Worm (Caenorhabditis elegans) whole organism, late embryonic: Measurements from ENCODE around the gene ZK285.2.

Experiments used
- K02D7.2 ChIP-seq: sonication (generic microtip); optimal IDR thresholded peaks from 2 replicates; lab custom pipeline; 2017; ENCODE audit warnings: mild to moderate bottlenecking, missing genetic modification characterization, missing compliant biosample characterization
- ama-1 ChIP-seq: fragments of 150-350 bp; optimal IDR thresholded peaks from 2 replicates; lab custom pipeline; 2014
- dve-1 ChIP-seq: sonication (generic microtip); optimal IDR thresholded peaks from 2 replicates; lab custom pipeline; 2017; ENCODE audit warnings: antibody characterized with exemption, mild to moderate bottlenecking, missing genetic modification characterization, missing compliant biosample characterization
- ets-4 ChIP-seq: sonication (generic microtip); optimal IDR thresholded peaks from 2 replicates; lab custom pipeline; 2016; ENCODE audit warnings: missing genetic modification characterization, missing compliant biosample characterization
- fkh-6 ChIP-seq: sonication (generic microtip); optimal IDR thresholded peaks from 2 replicates; lab custom pipeline; 2016; ENCODE audit warnings: missing genetic modification characterization, missing compliant biosample characterization
- lim-6 ChIP-seq: sonication (generic microtip); optimal IDR thresholded peaks from 2 replicates; lab custom pipeline; 2016; ENCODE audit warnings: missing genetic modification characterization, missing compliant biosample characterization
- pax-1 ChIP-seq: fragments of 150-350 bp; optimal IDR thresholded peaks from 2 replicates; lab custom pipeline; 2014; ENCODE audit warnings: missing biosample characterization, missing genetic modification characterization

DNA sequence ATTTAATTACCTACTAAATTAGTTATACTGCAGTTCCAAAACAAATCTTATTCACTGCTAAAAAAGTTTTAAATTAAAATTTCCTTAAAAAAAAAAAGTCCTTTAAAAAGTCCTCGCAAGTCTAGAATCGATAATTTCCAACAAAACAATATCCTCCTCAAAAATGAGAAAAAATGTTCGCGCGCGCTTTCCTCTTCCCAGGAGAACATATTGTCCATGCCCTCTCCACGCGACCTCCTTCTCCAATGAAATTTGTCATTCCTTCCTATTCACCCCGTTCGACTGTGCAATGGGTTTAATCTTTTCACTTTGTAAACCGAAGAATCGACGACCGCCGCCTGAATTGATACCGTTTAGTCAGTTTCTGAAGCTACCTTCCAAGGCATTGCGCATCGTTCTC is 10.5 kb upstream of the ZK285.2 start, which contains the start of gene T10C6.10:
- TF ChIP-seq K02D7.2 (tag; lab: Kevin White, UChicago) = no peak
- TF ChIP-seq fkh-6 (tag; lab: Kevin White, UChicago) = no peak
- no peak for TF ChIP-seq ama-1 (lab: Kevin White, UChicago)
- no peak for TF ChIP-seq dve-1
- TF ChIP-seq lim-6 (tag; lab: Kevin White, UChicago) = no peak
- no peak for TF ChIP-seq pax-1 (tag; lab: Kevin White, UChicago)
- TF ChIP-seq ets-4 (tag; lab: Kevin White, UChicago) = no peak
